Fruit fly (Drosophila melanogaster) whole organism, wandering third instar larva: ENCODE measurements around the gene spri.

Experiments used
- Jra ChIP-seq: sonication (Bioruptor generic); optimal IDR thresholded peaks from 2 replicates; lab custom pipeline; 2016; ENCODE audit warnings: missing biosample characterization, missing genetic modification characterization
- dsf ChIP-seq: sonication (Bioruptor generic); optimal IDR thresholded peaks from 2 replicates; lab custom pipeline; 2016; ENCODE audit warnings: missing biosample characterization, missing genetic modification characterization, borderline replicate concordance
- jim ChIP-seq: fragments of 175-275, 200-325 bp; sonication (Bioruptor generic); optimal IDR thresholded peaks from 2 replicates; lab custom pipeline; 2016; ENCODE audit warnings: missing biosample characterization, mild to moderate bottlenecking, missing genetic modification characterization
- lola ChIP-seq: fragments of >200 bp; optimal IDR thresholded peaks from 2 replicates; lab custom pipeline; 2017; ENCODE audit warnings: missing biosample characterization, missing genetic modification characterization
- pan ChIP-seq: fragments of >200 bp; optimal IDR thresholded peaks from 2 replicates; lab custom pipeline; 2017
- psq ChIP-seq: fragments of 200-800 bp; sonication (Bioruptor generic); optimal IDR thresholded peaks from 3 replicates; lab custom pipeline; 2017; ENCODE audit warnings: missing biosample characterization, mild to moderate bottlenecking, missing genetic modification characterization, moderate library complexity
- usp ChIP-seq: fragments of >200 bp; optimal IDR thresholded peaks from 2 replicates; lab custom pipeline; 2017; ENCODE audit warnings: missing biosample characterization, missing genetic modification characterization

DNA sequence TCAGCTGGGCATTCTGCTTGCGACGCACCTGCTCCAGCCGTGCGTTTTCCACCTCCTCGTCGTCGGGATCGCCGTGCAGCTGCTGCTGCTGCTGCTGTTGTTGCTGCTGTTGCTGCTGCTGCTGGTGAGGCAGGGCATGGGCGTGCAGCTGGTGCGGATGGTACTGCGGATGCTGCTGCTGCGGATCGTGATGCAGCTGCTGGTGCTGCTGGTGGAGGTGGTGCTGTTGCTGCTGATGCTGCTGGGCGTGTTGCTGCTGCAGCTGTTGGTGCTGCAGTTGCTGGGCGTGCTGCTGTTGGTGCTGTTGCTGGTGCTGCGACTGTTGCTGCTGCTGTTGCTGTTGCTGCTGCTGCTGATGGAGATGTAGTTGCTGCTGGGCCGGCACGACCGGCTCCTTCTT, 22.4 kb upstream of the spri start:
- TF ChIP-seq psq (GFP tag; lab: Kevin White, UChicago): no peak
- TF ChIP-seq usp (GFP tag; lab: Kevin White, UChicago): no peak
- no peak for TF ChIP-seq jim (GFP tag; lab: Kevin White, UChicago)
- no peak for TF ChIP-seq lola
- TF ChIP-seq pan (lab: Kevin White, UChicago): no peak
- no peak for TF ChIP-seq dsf (GFP tag; lab: Kevin White, UChicago)
- TF ChIP-seq Jra (GFP tag; lab: Kevin White, UChicago): no peak
